Fruit fly (Drosophila melanogaster) S2 (cell line): Measurements from ENCODE around the gene Mpcp2.

Experiments used
- CG8478 ChIP-seq: fragments of >200 bp; optimal IDR thresholded peaks from 2 replicates; lab custom pipeline; 2018
- CTCF ChIP-seq, 2 experiments: fragments of >200 bp; optimal IDR thresholded peaks; 2 replicates each; lab custom pipeline; 2018

The Mpcp2 gene

DNA sequence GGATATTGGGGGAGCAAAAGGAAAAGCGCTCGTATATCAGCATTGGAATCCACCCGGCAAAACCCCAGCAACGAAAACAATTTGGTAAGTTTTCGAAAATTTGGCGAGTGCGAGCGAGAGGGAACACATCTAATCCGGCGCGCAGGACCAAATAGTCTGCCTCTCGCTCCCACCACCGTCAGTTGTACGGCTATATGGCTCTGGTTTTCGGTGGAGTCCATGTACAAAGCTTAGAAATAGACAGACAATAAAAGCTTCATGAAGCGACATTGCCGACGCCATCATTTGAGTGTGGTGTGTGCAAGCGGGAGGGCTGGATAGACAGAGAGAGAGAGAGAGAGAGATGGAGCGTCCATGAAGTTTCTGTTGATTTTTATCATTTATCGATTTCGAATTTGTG is 42.8 kb downstream of the Mpcp2 start:
- TF ChIP-seq CG8478 (lab: Kevin White, UChicago), result no peak
- TF ChIP-seq CTCF (optimal IDR thresholded peaks at IDR 0.05; lab: Kevin White, UChicago), result no peak

DNA sequence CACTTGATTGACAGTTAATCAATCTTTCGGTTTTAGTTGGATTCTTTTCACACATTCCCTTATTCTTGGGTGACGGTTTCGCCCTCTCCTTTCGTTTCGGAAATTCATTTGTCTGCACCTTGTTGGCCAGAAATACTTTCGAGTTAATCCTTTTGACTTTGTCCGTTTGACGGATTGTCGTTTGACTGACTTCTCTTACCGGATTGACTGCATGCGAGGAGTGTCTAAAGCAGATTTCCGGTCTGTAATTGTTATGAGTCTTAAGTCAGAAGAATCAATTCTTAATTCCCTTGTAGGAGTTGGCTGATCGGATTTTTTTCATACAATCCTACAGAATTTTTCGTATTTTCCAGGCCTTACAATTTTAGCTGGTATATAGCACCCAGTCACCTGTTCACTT is 45.3 kb downstream of the Mpcp2 start:
- no peak for TF ChIP-seq CTCF (optimal IDR thresholded peaks at IDR 0.05; lab: Kevin White, UChicago)
- no peak for TF ChIP-seq CG8478 (lab: Kevin White, UChicago)

DNA sequence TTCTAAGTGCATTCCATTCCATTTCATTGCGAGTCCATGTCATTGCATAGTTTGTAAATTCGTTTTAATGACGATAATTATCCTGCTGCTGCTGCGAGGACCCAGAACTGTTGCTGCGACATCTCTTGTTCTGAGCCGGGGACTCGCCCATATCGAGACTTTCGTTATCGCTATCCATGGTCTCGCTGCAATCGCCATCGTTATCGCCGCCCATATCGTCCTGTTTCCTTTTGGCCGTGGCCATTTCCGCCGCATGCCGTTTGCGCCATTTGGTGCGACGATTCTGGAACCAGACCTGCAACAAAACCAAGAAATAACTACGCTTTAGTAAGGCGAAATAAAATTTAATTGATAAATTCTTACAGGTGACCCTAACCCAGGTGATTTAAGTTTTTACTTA is 46.4 kb downstream of the Mpcp2 start:
- TF ChIP-seq CG8478 (lab: Kevin White, UChicago) (no peak), CTCF (optimal IDR thresholded peaks at IDR 0.05; lab: Kevin White, UChicago) (no peak)
